Worm (Caenorhabditis elegans): Measurements from ENCODE around the gene col-152.

col-152 gene

DNA sequence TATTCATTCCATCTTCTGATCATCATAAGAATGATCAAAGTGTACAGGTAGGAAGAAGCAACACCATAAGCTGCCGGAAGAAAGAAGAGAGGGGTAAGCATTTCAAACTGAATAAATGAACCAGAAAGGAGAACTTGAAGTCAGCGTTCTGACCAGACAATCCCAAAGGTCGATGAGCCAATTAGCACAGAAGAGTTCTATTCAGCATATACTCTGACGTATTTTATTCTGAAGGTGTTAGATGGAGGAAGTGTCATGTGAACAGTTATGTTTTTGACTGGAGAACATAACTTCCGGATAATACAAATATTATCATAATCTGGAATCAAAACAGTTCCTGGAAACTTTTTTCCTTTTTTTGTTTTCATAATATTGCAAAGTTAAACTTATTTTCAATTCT lies 28.0 kb downstream of the col-152 start, which contains the start of gene srg-32:
Gene srg-32, minus strand, starts transcription at position 101 of the 400 bp plus-strand sequence.
- TF ChIP-seq elt-4 (tag; optimal IDR thresholded peaks at IDR 0.05) (no peak), elt-2 (tag; optimal IDR thresholded peaks at IDR 0.05) (no peak), npax-4 (tag; optimal IDR thresholded peaks at IDR 0.05) (no peak), sdc-2 (tag; optimal IDR thresholded peaks at IDR 0.05) (no peak), mec-3 (tag; optimal IDR thresholded peaks at IDR 0.05; ENCODE audit: borderline replicate concordance) (no peak), unc-86 (tag; optimal IDR thresholded peaks at IDR 0.05) (no peak), hlh-8 (tag; optimal IDR thresholded peaks at IDR 0.05) (no peak), ceh-30 (tag; optimal IDR thresholded peaks at IDR 0.05) (no peak)

DNA sequence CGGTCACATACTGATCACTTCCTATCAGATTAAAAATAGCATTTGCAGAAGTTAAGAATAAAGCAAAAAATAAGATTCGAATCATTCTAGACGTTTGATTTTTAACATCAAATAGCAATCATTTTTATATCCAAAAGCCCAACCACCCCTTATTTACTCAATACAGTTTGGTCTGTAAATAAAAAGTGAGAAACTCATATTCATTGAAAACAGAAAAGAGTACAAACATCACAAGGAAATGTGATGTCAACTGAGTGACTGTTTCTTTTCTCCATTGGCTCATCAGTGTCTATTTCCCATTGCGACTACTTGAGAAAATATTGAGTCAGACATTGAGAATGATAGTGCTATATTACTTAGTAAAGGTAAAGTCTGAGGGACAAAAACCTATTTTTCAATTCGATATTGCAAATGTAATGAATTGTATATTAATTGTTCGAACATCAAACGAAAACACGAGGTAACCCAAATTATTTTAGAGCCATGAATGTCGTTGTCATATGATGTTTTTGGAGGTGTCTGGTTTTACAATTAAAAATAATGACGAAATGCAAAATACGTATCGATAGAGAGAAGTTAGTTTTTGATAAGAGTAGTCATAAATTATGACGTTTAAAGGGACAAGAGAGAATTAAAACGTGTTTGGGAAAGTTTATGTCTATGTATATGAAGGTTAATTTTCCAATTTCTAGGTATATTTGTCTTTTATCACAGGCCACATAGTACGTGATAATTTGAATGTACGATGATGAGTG lies 29.2 kb downstream of the col-152 start, which contains the start of gene ttr-23:
Gene ttr-23, minus strand, starts transcription at position 87 of the 755 bp plus-strand sequence.
- TF ChIP-seq elt-2 (tag; optimal IDR thresholded peaks at IDR 0.05) (no peak), dmd-4 (tag; optimal IDR thresholded peaks at IDR 0.05; ENCODE audit: borderline replicate concordance) (no peak), T23F11.4 (GFP tag; optimal IDR thresholded peaks at IDR 0.05) (no peak), pax-1 (tag; optimal IDR thresholded peaks at IDR 0.05) (no peak), lim-6 (tag; optimal IDR thresholded peaks at IDR 0.05) (no peak), pha-4 (tag; optimal IDR thresholded peaks at IDR 0.05) (no peak), ref-2 (tag; optimal IDR thresholded peaks at IDR 0.05) (no peak), hlh-13 (GFP tag; optimal IDR thresholded peaks at IDR 0.05) (no peak), sdc-2 (tag; optimal IDR thresholded peaks at IDR 0.05) (no peak), ets-4 (tag; optimal IDR thresholded peaks at IDR 0.05) (no peak), ama-1 (optimal IDR thresholded peaks at IDR 0.05) (no peak), unc-86 (tag; optimal IDR thresholded peaks at IDR 0.05) (no peak), sox-2 (GFP tag; IDR thresholded peaks at IDR 0.05) (no peak), fkh-10 (GFP tag; optimal IDR thresholded peaks at IDR 0.05) (no peak), pha-2 (tag; optimal IDR thresholded peaks at IDR 0.05) (no peak)

DNA sequence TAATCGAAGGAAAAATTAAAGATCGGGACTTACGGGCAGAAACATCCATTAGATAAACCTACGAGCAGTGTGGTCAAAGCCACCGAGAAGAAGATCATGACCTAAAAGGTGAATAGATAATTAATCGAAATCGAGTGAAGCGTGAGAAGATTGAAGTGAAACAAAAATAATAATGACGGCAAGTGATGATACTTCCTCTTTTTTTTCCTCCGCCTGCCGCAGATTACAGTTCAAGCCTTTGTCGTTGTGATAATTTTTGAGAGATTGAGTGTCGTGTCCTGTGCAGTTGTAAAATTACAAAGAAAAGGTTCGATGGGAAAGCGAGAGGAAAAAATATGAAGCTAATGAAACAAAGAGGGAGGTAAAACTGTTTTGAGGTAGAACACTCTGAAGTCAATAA lies 31.8 kb downstream of the col-152 start, which contains the start of gene T21C9.9:
Gene T21C9.9, minus strand, starts transcription at position 101 of the 400 bp plus-strand sequence.
- no peak for TF ChIP-seq ceh-6 (GFP tag; optimal IDR thresholded peaks at IDR 0.05)
- TF ChIP-seq elt-2 (tag; optimal IDR thresholded peaks at IDR 0.05) = no peak
- no peak for TF ChIP-seq unc-55 (GFP tag; optimal IDR thresholded peaks at IDR 0.05)
- no peak for TF ChIP-seq lim-6 (tag; optimal IDR thresholded peaks at IDR 0.05)
- TF ChIP-seq nhr-11 (tag; optimal IDR thresholded peaks at IDR 0.05) = no peak
- TF ChIP-seq pax-1 (tag; optimal IDR thresholded peaks at IDR 0.05) = no peak
- TF ChIP-seq sdc-2 (tag; optimal IDR thresholded peaks at IDR 0.05) = no peak
- no peak for TF ChIP-seq eyg-1 (tag; optimal IDR thresholded peaks at IDR 0.05)
- TF ChIP-seq T23F11.4 (GFP tag; optimal IDR thresholded peaks at IDR 0.05) = no peak
- no peak for TF ChIP-seq gmeb-2 (tag; optimal IDR thresholded peaks at IDR 0.05)

DNA sequence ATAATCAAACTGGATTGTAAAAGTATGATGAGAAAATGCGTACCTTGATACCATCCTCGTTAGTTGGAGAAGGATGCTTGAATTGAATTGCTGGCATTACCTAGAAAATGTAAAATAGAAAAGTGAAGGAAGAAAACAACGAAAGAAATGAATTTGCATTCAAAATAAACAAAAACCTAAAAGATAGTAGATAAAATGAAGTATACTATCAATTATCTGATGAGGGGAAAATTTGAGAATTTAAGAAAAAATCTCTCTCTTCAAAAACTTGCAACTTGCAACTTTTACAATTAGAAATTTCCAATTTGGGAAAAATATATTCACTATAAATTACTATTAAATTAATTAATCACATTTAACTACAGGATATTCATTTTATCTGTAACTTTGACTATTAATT lies 34.1 kb downstream of the col-152 start, which contains the start of gene T21C9.11:
Gene T21C9.11, minus strand, starts transcription at position 101 of the 400 bp plus-strand sequence.
- no peak for TF ChIP-seq eyg-1 (tag; optimal IDR thresholded peaks at IDR 0.05)
- TF ChIP-seq ceh-9 (tag; optimal IDR thresholded peaks at IDR 0.05) = no peak
- TF ChIP-seq ceh-48 (tag; optimal IDR thresholded peaks at IDR 0.05) = no peak
- TF ChIP-seq ttx-3 (tag; optimal IDR thresholded peaks at IDR 0.05) = no peak
- no peak for TF ChIP-seq T23F11.4 (GFP tag; optimal IDR thresholded peaks at IDR 0.05)
- TF ChIP-seq pag-3 (tag; optimal IDR thresholded peaks at IDR 0.05; ENCODE audit: borderline replicate concordance) = no peak
- no peak for TF ChIP-seq rnt-1 (tag; optimal IDR thresholded peaks at IDR 0.05)
- TF ChIP-seq pha-2 (tag; optimal IDR thresholded peaks at IDR 0.05) = no peak
- TF ChIP-seq unc-3 (GFP tag; conservative IDR thresholded peaks at IDR 0.05) = no peak
- TF ChIP-seq unc-3 (tag; optimal IDR thresholded peaks at IDR 0.05) = no peak
- TF ChIP-seq syd-9 (tag; optimal IDR thresholded peaks at IDR 0.05) = no peak
- TF ChIP-seq mec-3 (tag; optimal IDR thresholded peaks at IDR 0.05; ENCODE audit: borderline replicate concordance) = no peak
- no peak for TF ChIP-seq hlh-30 (tag; optimal IDR thresholded peaks at IDR 0.05; ENCODE audit: insufficient read depth)
- no peak for TF ChIP-seq hlh-15 (tag; optimal IDR thresholded peaks at IDR 0.05)
- TF ChIP-seq ceh-6 (GFP tag; optimal IDR thresholded peaks at IDR 0.05) = no peak
- no peak for TF ChIP-seq ceh-14 (tag; optimal IDR thresholded peaks at IDR 0.05)
- no peak for TF ChIP-seq Y22D7AL.16 (tag; optimal IDR thresholded peaks at IDR 0.05)
- no peak for TF ChIP-seq zip-5 (tag; optimal IDR thresholded peaks at IDR 0.05)
- TF ChIP-seq pros-1 (tag; optimal IDR thresholded peaks at IDR 0.05) = no peak
- TF ChIP-seq dve-1 (tag; optimal IDR thresholded peaks at IDR 0.05) = no peak

Measured in whole organism, late embryonic.